Worm (Caenorhabditis elegans) whole organism, dauer: ENCODE measurements around the gene F26F4.12.

Experiments used
- unc-62 ChIP-seq: sonication (generic microtip); optimal IDR thresholded peaks from 2 replicates; lab custom pipeline; 2017; ENCODE audit warnings: missing biosample characterization, missing genetic modification reagents, missing genetic modification characterization

F26F4.12 gene

ce11 chrIII:4890997-4891396, 18.8 kb downstream of the F26F4.12 start, which contains the start of gene F26F4.5:
F26F4.5 (minus strand) TSS chrIII:4891252.
- TF ChIP-seq unc-62 = no peak

- no peak for TF ChIP-seq unc-62
Observed at ce11 chrIII:4887291-4887690, 22.5 kb downstream of the F26F4.12 start, which contains the start of gene clec-6. clec-6 (minus strand) TSS chrIII:4887444.

ce11 chrIII:4883429-4883828, 26.4 kb downstream of the F26F4.12 start, which contains the start of gene clec-5:
clec-5 (minus strand) TSS chrIII:4883606.
- no peak for TF ChIP-seq unc-62

ce11 chrIII:4881955-4882354, 27.9 kb downstream of the F26F4.12 start:
- TF ChIP-seq unc-62 = no peak

- TF ChIP-seq unc-62 = no peak
Observed at ce11 chrIII:4879445-4879844, 30.4 kb downstream of the F26F4.12 start, which contains the start of gene C35D10.1. C35D10.1 (plus strand) TSS chrIII:4879745.

- TF ChIP-seq unc-62 = no peak
Observed at ce11 chrIII:4878281-4878680, 31.6 kb downstream of the F26F4.12 start, which contains the start of the genes tost-1 and arx-6. tost-1 (minus strand) TSS chrIII:4878311. arx-6 (plus strand) TSS chrIII:4878658.

ce11 chrIII:4875663-4876062, 34.2 kb downstream of the F26F4.12 start:
- no peak for TF ChIP-seq unc-62

ce11 chrIII:4874671-4875070, 35.2 kb downstream of the F26F4.12 start, which contains the start of gene C35D10.12:
C35D10.12 (minus strand) TSS chrIII:4874771.
- TF ChIP-seq unc-62 = no peak

ce11 chrIII:4873395-4873794, 36.4 kb downstream of the F26F4.12 start:
- no peak for TF ChIP-seq unc-62

- no peak for TF ChIP-seq unc-62
Observed at ce11 chrIII:4870478-4870877, 39.4 kb downstream of the F26F4.12 start, which contains the start of gene gipc-1. gipc-1 (plus strand) TSS chrIII:4870778.

ce11 chrIII:4868643-4869042, 41.2 kb downstream of the F26F4.12 start, which contains the start of the genes msd-4 and C35D10.3:
msd-4 (minus strand) TSS chrIII:4868743.
C35D10.3 (plus strand) TSS chrIII:4868921.
- TF ChIP-seq unc-62 = no peak

ce11 chrIII:4866762-4867161, 43.1 kb downstream of the F26F4.12 start, which contains the start of gene C35D10.17:
C35D10.17 (plus strand) TSS chrIII:4867062.
- TF ChIP-seq unc-62 = no peak

- TF ChIP-seq unc-62 = no peak
Observed at ce11 chrIII:4863127-4863526, 46.7 kb downstream of the F26F4.12 start, which contains the start of gene coq-8. coq-8 (plus strand) TSS chrIII:4863427.

- TF ChIP-seq unc-62 = no peak
Observed at ce11 chrIII:4861744-4862401, 48.0 kb downstream of the F26F4.12 start, which contains the start of the genes C35D10.10 and C35D10.5. C35D10.10 (minus strand) TSS chrIII:4861794. C35D10.5 (plus strand) TSS chrIII:4862351.

- no peak for TF ChIP-seq unc-62
Observed at ce11 chrIII:4859039-4859438, 50.8 kb downstream of the F26F4.12 start, which contains the start of gene C35D10.6. C35D10.6 (plus strand) TSS chrIII:4859339.
